Fruit fly (Drosophila melanogaster): ENCODE results near the gene CG8483.

CG8483 gene

dm6 chr3R:13200402-13200801 lies 13.9 kb downstream of the CG8483 start:
- TF ChIP-seq Dll (optimal IDR thresholded peaks at IDR 0.05), result no peak
- TF ChIP-seq pan (optimal IDR thresholded peaks at IDR 0.05), result no peak
- TF ChIP-seq CG8478 (optimal IDR thresholded peaks at IDR 0.05), result no peak
- no peak for TF ChIP-seq usp (GFP tag; optimal IDR thresholded peaks at IDR 0.05)
- no peak for TF ChIP-seq psq (optimal IDR thresholded peaks at IDR 0.05)
- TF ChIP-seq EcR (GFP tag; optimal IDR thresholded peaks at IDR 0.05), result no peak

dm6 chr3R:13191299-13191698 lies 23.0 kb downstream of the CG8483 start, which contains the start of gene CG8141:
Gene CG8141, plus strand, starts transcription at chr3R:13191599.
- no peak for TF ChIP-seq psq (optimal IDR thresholded peaks at IDR 0.05)
- TF ChIP-seq pan (optimal IDR thresholded peaks at IDR 0.05), result no peak
- TF ChIP-seq EcR (GFP tag; optimal IDR thresholded peaks at IDR 0.05), result no peak
- no peak for TF ChIP-seq CG8478 (optimal IDR thresholded peaks at IDR 0.05)
- no peak for TF ChIP-seq Dll (optimal IDR thresholded peaks at IDR 0.05)
- no peak for TF ChIP-seq usp (GFP tag; optimal IDR thresholded peaks at IDR 0.05)

- TF ChIP-seq usp (GFP tag; optimal IDR thresholded peaks at IDR 0.05) (no peak), pan (optimal IDR thresholded peaks at IDR 0.05) (no peak), EcR (GFP tag; optimal IDR thresholded peaks at IDR 0.05) (no peak), CG8478 (optimal IDR thresholded peaks at IDR 0.05) (no peak), Dll (optimal IDR thresholded peaks at IDR 0.05) (no peak), psq (optimal IDR thresholded peaks at IDR 0.05) (no peak)
Observed at dm6 chr3R:13188219-13188618, 26.0 kb downstream of the CG8483 start, which contains the start of gene CG14380. Gene CG14380, plus strand, starts transcription at chr3R:13188519.

- no peak for TF ChIP-seq CG8478 (optimal IDR thresholded peaks at IDR 0.05)
- no peak for TF ChIP-seq Dll (optimal IDR thresholded peaks at IDR 0.05)
- TF ChIP-seq usp (GFP tag; optimal IDR thresholded peaks at IDR 0.05), result no peak
- TF ChIP-seq EcR (GFP tag; optimal IDR thresholded peaks at IDR 0.05), result no peak
- TF ChIP-seq pan (optimal IDR thresholded peaks at IDR 0.05), result no peak
- no peak for TF ChIP-seq psq (optimal IDR thresholded peaks at IDR 0.05)
Observed at dm6 chr3R:13186396-13186795, 27.9 kb downstream of the CG8483 start, which contains the start of gene CG8508. Gene CG8508, minus strand, starts transcription at chr3R:13186496.

- no peak for TF ChIP-seq psq (optimal IDR thresholded peaks at IDR 0.05)
- no peak for TF ChIP-seq EcR (GFP tag; optimal IDR thresholded peaks at IDR 0.05)
- no peak for TF ChIP-seq pan (optimal IDR thresholded peaks at IDR 0.05)
- TF ChIP-seq usp (GFP tag; optimal IDR thresholded peaks at IDR 0.05), result no peak
- no peak for TF ChIP-seq Dll (optimal IDR thresholded peaks at IDR 0.05)
- no peak for TF ChIP-seq CG8478 (optimal IDR thresholded peaks at IDR 0.05)
Observed at dm6 chr3R:13181004-13181403, 33.3 kb downstream of the CG8483 start, which contains the start of gene CG8138. Gene CG8138, plus strand, starts transcription at chr3R:13181304.

Data from whole organism.